Worm (Caenorhabditis elegans): ENCODE data around the gene Y113G7A.16.

The Y113G7A.16 gene

DNA sequence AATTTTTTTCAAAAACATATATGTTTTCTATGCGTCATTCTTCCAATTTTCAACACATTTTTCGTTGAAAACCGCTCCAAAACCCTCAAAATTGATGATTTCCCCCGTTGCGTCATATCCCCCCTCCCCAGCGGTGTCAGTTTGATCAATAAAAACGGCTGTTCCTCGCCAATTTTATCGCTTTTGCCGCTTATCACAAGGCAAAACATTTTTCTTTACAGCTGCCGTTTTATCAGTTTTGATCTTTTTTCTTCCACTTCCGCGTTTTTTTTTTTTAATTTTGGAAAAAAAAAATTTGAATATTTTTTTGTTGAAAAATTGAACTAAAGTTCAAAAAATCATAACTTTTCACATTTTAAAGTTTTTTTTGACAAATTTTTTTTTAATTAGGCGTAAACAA is 26.2 kb upstream of the Y113G7A.16 start (continued):
- no peak for TF ChIP-seq lin-39 (tag; optimal IDR thresholded peaks at IDR 0.05)
- no peak for TF ChIP-seq duxl-1 (tag; optimal IDR thresholded peaks at IDR 0.05; ENCODE audit: poor library complexity)
- TF ChIP-seq F26F4.8 (GFP tag; conservative IDR thresholded peaks at IDR 0.05): no peak
- no peak for TF ChIP-seq daf-16 (GFP tag; optimal IDR thresholded peaks at IDR 0.05)
- peak; percentile 28 for TF ChIP-seq daf-16 (tag; optimal IDR thresholded peaks at IDR 0.05)
- peak; percentile 29 for TF ChIP-seq hlh-30 (tag; optimal IDR thresholded peaks at IDR 0.05; ENCODE audit: insufficient read depth)
- no peak for TF ChIP-seq rbr-2 (tag; optimal IDR thresholded peaks at IDR 0.05)
- no peak for TF ChIP-seq nhr-10 (tag; optimal IDR thresholded peaks at IDR 0.05)
- TF ChIP-seq egl-27 (tag; optimal IDR thresholded peaks at IDR 0.05): no peak
- TF ChIP-seq hmg-1.1 (GFP tag; IDR thresholded peaks at IDR 0.05): no peak
- TF ChIP-seq daf-12 (tag; optimal IDR thresholded peaks at IDR 0.05): no peak
- no peak for TF ChIP-seq mdl-1 (tag; optimal IDR thresholded peaks at IDR 0.05)
- peak; percentile 56 for TF ChIP-seq pqm-1 (tag; optimal IDR thresholded peaks at IDR 0.05)
- no peak for TF ChIP-seq Y48G9A.11 (GFP tag; IDR thresholded peaks at IDR 0.05)
- no peak for TF ChIP-seq cey-2 (tag; optimal IDR thresholded peaks at IDR 0.05; ENCODE audit: borderline replicate concordance, insufficient read depth)
- no peak for TF ChIP-seq F49E8.2 (tag; optimal IDR thresholded peaks at IDR 0.05; ENCODE audit: borderline replicate concordance)
- no peak for TF ChIP-seq snpc-4 (tag; optimal IDR thresholded peaks at IDR 0.05)
- TF ChIP-seq saeg-2 (GFP tag; IDR thresholded peaks at IDR 0.05): no peak
- TF ChIP-seq R02D3.7 (tag; optimal IDR thresholded peaks at IDR 0.05): no peak
- no peak for TF ChIP-seq zfp-3 (GFP tag; conservative IDR thresholded peaks at IDR 0.05)

ce11 chrV:20011654-20012053 is 25.7 kb upstream of the Y113G7A.16 start, which contains the start of gene Y60A3A.21:
Y60A3A.21 (plus strand) TSS chrV:20011954.
- no peak for TF ChIP-seq nhr-77 (tag; optimal IDR thresholded peaks at IDR 0.05)
- no peak for TF ChIP-seq duxl-1 (tag; optimal IDR thresholded peaks at IDR 0.05; ENCODE audit: poor library complexity)
- TF ChIP-seq daf-16 (GFP tag; optimal IDR thresholded peaks at IDR 0.05): no peak
- TF ChIP-seq daf-16 (tag; optimal IDR thresholded peaks at IDR 0.05): no peak
- no peak for TF ChIP-seq ces-1 (GFP tag; optimal IDR thresholded peaks at IDR 0.05)
- TF ChIP-seq lim-7 (GFP tag; IDR thresholded peaks at IDR 0.05): no peak
- TF ChIP-seq php-3 (GFP tag; IDR thresholded peaks at IDR 0.05): no peak
- TF ChIP-seq jun-1 (tag; optimal IDR thresholded peaks at IDR 0.05): no peak
- TF ChIP-seq egl-27 (tag; optimal IDR thresholded peaks at IDR 0.05): no peak
- TF ChIP-seq mes-2 (tag; optimal IDR thresholded peaks at IDR 0.05; ENCODE audit: poor library complexity, severe bottlenecking): no peak
- no peak for TF ChIP-seq ceh-44 (GFP tag; IDR thresholded peaks at IDR 0.05)
- TF ChIP-seq spr-1 (tag; optimal IDR thresholded peaks at IDR 0.05): no peak
- no peak for TF ChIP-seq tag-97 (GFP tag; IDR thresholded peaks at IDR 0.05)
- TF ChIP-seq hlh-30 (tag; optimal IDR thresholded peaks at IDR 0.05; ENCODE audit: insufficient read depth): no peak
- no peak for TF ChIP-seq F37D6.2 (tag; optimal IDR thresholded peaks at IDR 0.05)
- no peak for TF ChIP-seq nhr-11 (tag; optimal IDR thresholded peaks at IDR 0.05)

DNA sequence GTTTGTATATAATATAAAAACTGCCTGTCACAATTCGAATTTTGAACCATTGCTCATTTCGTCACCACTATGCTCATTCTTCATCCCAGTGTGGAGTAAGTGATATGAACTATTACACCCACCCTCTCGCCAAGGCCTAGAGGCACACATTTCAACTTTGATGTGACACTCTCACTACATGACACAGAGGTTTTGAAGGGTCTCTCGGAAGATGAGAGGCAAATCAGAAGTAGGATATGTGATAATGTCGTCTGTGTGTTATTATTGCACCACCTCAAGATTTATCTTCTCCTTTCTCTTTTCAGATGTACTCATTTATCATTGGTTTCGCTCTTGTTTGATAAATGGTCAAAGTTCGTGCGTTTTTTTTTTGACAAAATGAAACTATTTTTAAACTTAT is 16.0 kb upstream of the Y113G7A.16 start:
- no peak for TF ChIP-seq ztf-11 (tag; optimal IDR thresholded peaks at IDR 0.05)
- no peak for TF ChIP-seq F26F4.8 (GFP tag; conservative IDR thresholded peaks at IDR 0.05)
- no peak for TF ChIP-seq nhr-10 (tag; optimal IDR thresholded peaks at IDR 0.05)
- no peak for TF ChIP-seq tag-97 (GFP tag; IDR thresholded peaks at IDR 0.05)
- TF ChIP-seq lin-15B (tag; optimal IDR thresholded peaks at IDR 0.05): no peak
- no peak for TF ChIP-seq F49E8.2 (tag; optimal IDR thresholded peaks at IDR 0.05; ENCODE audit: borderline replicate concordance)
- TF ChIP-seq aha-1 (tag): no peak
- no peak for TF ChIP-seq fkh-10 (GFP tag; optimal IDR thresholded peaks at IDR 0.05)
- TF ChIP-seq unc-62 (GFP tag; optimal IDR thresholded peaks at IDR 0.05 in 1 of 2): peak in 1 of 2 experiments; percentile 91
- no peak for TF ChIP-seq unc-62 (tag; optimal IDR thresholded peaks at IDR 0.05)

DNA sequence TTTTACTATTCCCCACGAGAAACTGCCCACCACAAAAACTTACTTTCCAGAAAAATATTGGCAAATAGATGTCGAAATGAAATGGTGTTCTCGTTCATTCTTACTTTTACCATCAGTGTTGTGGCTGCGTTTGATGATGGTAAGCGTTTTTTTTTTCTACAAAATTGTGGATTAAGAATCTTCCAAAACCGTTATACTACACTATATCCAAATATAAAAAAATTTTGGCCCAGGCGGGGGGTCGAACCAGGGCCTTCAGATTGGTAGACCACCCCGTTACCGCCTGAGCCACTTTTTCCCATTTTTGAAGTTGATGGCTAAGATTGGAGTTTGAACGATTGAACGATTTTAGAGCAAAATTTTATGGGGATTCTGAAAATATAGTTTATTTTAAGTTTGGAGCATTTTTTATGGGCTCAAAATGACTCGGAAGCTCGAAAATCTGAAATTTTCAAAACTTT is 14.4 kb upstream of the Y113G7A.16 start, which contains the start of gene lgc-55:
TSS of gene lgc-55 (plus strand) at position 51 of the 461 bp plus-strand sequence.
- TF ChIP-seq lim-7 (GFP tag; IDR thresholded peaks at IDR 0.05) (no peak), ztf-11 (tag; optimal IDR thresholded peaks at IDR 0.05) (no peak), mdt-29 (GFP tag; IDR thresholded peaks at IDR 0.05) (no peak), F49E8.2 (tag; optimal IDR thresholded peaks at IDR 0.05; ENCODE audit: borderline replicate concordance) (no peak), Y48G9A.11 (GFP tag; IDR thresholded peaks at IDR 0.05) (no peak), zag-1 (tag; optimal IDR thresholded peaks at IDR 0.05) (no peak), nhr-77 (tag; optimal IDR thresholded peaks at IDR 0.05) (no peak), unc-39 (tag; optimal IDR thresholded peaks at IDR 0.05) (no peak), hif-1 (tag; optimal IDR thresholded peaks at IDR 0.05) (no peak), daf-19 (GFP tag; conservative IDR thresholded peaks at IDR 0.05) (no peak), ZK546.5 (tag; optimal IDR thresholded peaks at IDR 0.05) (no peak), F44E2.7 (GFP tag; IDR thresholded peaks at IDR 0.05) (no peak), daf-12 (tag; optimal IDR thresholded peaks at IDR 0.05) (no peak), nhr-76 (tag; optimal IDR thresholded peaks at IDR 0.05) (no peak), daf-8 (GFP tag; IDR thresholded peaks at IDR 0.05) (no peak), arid-1 (GFP tag; conservative IDR thresholded peaks at IDR 0.05) (no peak), F37D6.2 (tag; optimal IDR thresholded peaks at IDR 0.05) (no peak)

Data from whole organism, L4 larva.